Worm (Caenorhabditis elegans) whole organism, L3 larva: Measurements from ENCODE around the gene chil-21.

Source experiments
- ZK546.5 ChIP-seq: sonication (generic microtip); optimal IDR thresholded peaks from 2 replicates; lab custom pipeline; 2017; ENCODE audit warnings: missing biosample characterization, missing genetic modification characterization
- ama-1 ChIP-seq: fragments of 150-350 bp; optimal IDR thresholded peaks from 2 replicates; lab custom pipeline; 2018
- ceh-9 ChIP-seq: sonication (generic microtip); optimal IDR thresholded peaks from 2 replicates; lab custom pipeline; 2018; ENCODE audit warnings: missing biosample characterization, missing genetic modification characterization
- egl-27 ChIP-seq: sonication (generic microtip); optimal IDR thresholded peaks from 4 replicates; lab custom pipeline; 2017; ENCODE audit warnings: missing biosample characterization, missing genetic modification reagents, missing genetic modification characterization
- fkh-10 ChIP-seq: sonication (generic microtip); optimal IDR thresholded peaks from 2 replicates; lab custom pipeline; 2017; ENCODE audit warnings: missing biosample characterization, missing genetic modification reagents, missing genetic modification characterization
- hmg-11 ChIP-seq: sonication (generic microtip); optimal IDR thresholded peaks from 2 replicates; lab custom pipeline; 2016; ENCODE audit warnings: missing genetic modification characterization, missing compliant biosample characterization
- jun-1 ChIP-seq: fragments of 150-350 bp; optimal IDR thresholded peaks from 2 replicates; lab custom pipeline; 2014; ENCODE audit warnings: missing biosample characterization, missing genetic modification reagents, missing genetic modification characterization
- nhr-11 ChIP-seq: fragments of 150-350 bp; optimal IDR thresholded peaks from 2 replicates; lab custom pipeline; 2014; ENCODE audit warnings: missing biosample characterization, missing genetic modification characterization
- nhr-237 ChIP-seq: fragments of 150-350 bp; optimal IDR thresholded peaks from 2 replicates; lab custom pipeline; 2014; ENCODE audit warnings: missing biosample characterization, missing genetic modification characterization
- sea-2 ChIP-seq: fragments of 150-350 bp; sonication (generic microtip); optimal IDR thresholded peaks from 4 replicates; lab custom pipeline; 2014; ENCODE audit warnings: missing biosample characterization, missing genetic modification reagents, missing genetic modification characterization
- snpc-4 ChIP-seq: fragments of 150-350 bp; optimal IDR thresholded peaks from 2 replicates; lab custom pipeline; 2014; ENCODE audit warnings: missing biosample characterization, missing genetic modification characterization
- ztf-11 ChIP-seq: fragments of 150-350 bp; optimal IDR thresholded peaks from 2 replicates; lab custom pipeline; 2014; ENCODE audit warnings: missing biosample characterization, missing genetic modification characterization

DNA sequence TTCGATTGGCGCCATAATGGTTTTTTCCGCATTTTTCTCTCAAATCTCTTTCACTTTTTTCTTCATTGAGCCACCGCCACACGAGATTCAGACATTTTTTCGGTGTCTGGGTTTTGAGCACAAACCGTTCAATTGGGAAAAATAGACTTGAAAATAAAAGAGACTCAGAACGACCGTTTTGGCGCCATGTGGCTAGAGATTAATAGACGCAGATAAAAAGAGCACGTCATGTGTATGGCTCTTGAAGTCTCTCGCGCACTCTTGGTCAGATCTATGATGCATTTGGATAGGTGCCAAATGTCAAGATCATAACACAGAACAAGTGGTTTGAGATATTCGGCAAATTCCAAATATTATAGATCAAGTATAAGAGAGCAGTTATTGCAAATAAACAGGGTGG, 19.6 kb upstream of the chil-21 start:
- no peak for TF ChIP-seq ama-1 (lab: Kevin White, UChicago)
- no peak for TF ChIP-seq nhr-11 (tag; lab: Kevin White, UChicago)
- TF ChIP-seq nhr-237 (tag; lab: Kevin White, UChicago): no peak
- TF ChIP-seq hmg-11: no peak
- TF ChIP-seq ztf-11 (tag; lab: Kevin White, UChicago): no peak
- no peak for TF ChIP-seq snpc-4
- no peak for TF ChIP-seq fkh-10 (GFP tag; lab: Kevin White, UChicago)
- no peak for TF ChIP-seq sea-2 (GFP tag; lab: Kevin White, UChicago)
- TF ChIP-seq ceh-9: no peak
- TF ChIP-seq jun-1 (tag; lab: Kevin White, UChicago): no peak
- TF ChIP-seq ZK546.5 (tag; lab: Kevin White, UChicago): no peak
- no peak for TF ChIP-seq egl-27 (tag; lab: Kevin White, UChicago)
